Worm (Caenorhabditis elegans) whole organism, L1 larva: ENCODE results near the gene let-418.

Experiments
- C04F5.9 ChIP-seq: sonication (generic microtip); optimal IDR thresholded peaks from 2 replicates; lab custom pipeline; 2016; ENCODE audit warnings: missing genetic modification characterization, missing compliant biosample characterization
- C34B4.2 ChIP-seq: sonication (generic microtip); optimal IDR thresholded peaks from 2 replicates; lab custom pipeline; 2017; ENCODE audit warnings: mild to moderate bottlenecking, missing genetic modification characterization, missing compliant biosample characterization
- Y116A8C.19 ChIP-seq: sonication (generic microtip); optimal IDR thresholded peaks from 2 replicates; lab custom pipeline; 2016; ENCODE audit warnings: missing compliant biosample characterization, missing genetic modification characterization, borderline replicate concordance
- alr-1 ChIP-seq: fragments of 200-800 bp; sonication (Bioruptor generic); optimal IDR thresholded peaks from 2 replicates; lab custom pipeline; 2018; ENCODE audit warnings: borderline replicate concordance, mild to moderate bottlenecking, missing genetic modification characterization, missing compliant biosample characterization
- aly-2 ChIP-seq: fragments of 150-350 bp; optimal IDR thresholded peaks from 2 replicates; lab custom pipeline; 2014; ENCODE audit warnings: missing biosample characterization, missing genetic modification characterization
- blmp-1 ChIP-seq: fragments of 150-350 bp; optimal IDR thresholded peaks from 2 replicates; lab custom pipeline; 2014; ENCODE audit warnings: missing biosample characterization, missing genetic modification characterization
- ceh-88 ChIP-seq: fragments of 200-800 bp; sonication (Bioruptor generic); IDR thresholded peaks from 2 replicates; pipeline ENCODE4 v1.3.6; 2022; ENCODE audit warnings: missing genetic modification characterization, missing compliant biosample characterization
- ceh-90 ChIP-seq: sonication (generic microtip); optimal IDR thresholded peaks from 2 replicates; lab custom pipeline; 2016; ENCODE audit warnings: missing genetic modification characterization, missing compliant biosample characterization
- efl-1 ChIP-seq, 4 experiments: fragments of 150-350 bp; optimal IDR thresholded peaks in 3 of 4; peaks in 1 of 4; 1 replicate in 1 of 4; 2 replicates in 3 of 4; lab custom pipeline; 2014; ENCODE audit warnings: missing biosample characterization in 2 of 4, missing genetic modification characterization in 2 of 4, missing genetic modification reagents in 2 of 4
- egl-13 ChIP-seq: sonication (generic microtip); optimal IDR thresholded peaks from 2 replicates; lab custom pipeline; 2016; ENCODE audit warnings: missing genotype, missing genetic modification reagents, missing genetic modification characterization, missing compliant biosample characterization
- egl-27 ChIP-seq, 2 experiments: fragments of 150-350 bp in 1 of 2; sonication (generic microtip); optimal IDR thresholded peaks; 3 replicates each; lab custom pipeline; 2017 to 2018; ENCODE audit warnings: missing biosample characterization in 2 of 2, missing genetic modification characterization in 2 of 2, missing genetic modification reagents in 2 of 2
- elt-2 ChIP-seq: sonication (generic microtip); optimal IDR thresholded peaks from 2 replicates; lab custom pipeline; 2016; ENCODE audit warnings: missing genetic modification characterization, mild to moderate bottlenecking, inconsistent platforms, missing compliant biosample characterization, missing genetic modification reagents
- ets-5 ChIP-seq: fragments of 200-800 bp; sonication (Bioruptor generic); IDR thresholded peaks from 2 replicates; pipeline ENCODE4 v1.3.6; 2022; ENCODE audit warnings: missing genetic modification characterization, missing compliant biosample characterization
- fos-1 ChIP-seq: fragments of 150-350 bp; optimal IDR thresholded peaks from 2 replicates; lab custom pipeline; 2014; ENCODE audit warnings: missing biosample characterization, missing genetic modification characterization
- hlh-4 ChIP-seq: sonication (generic microtip); optimal IDR thresholded peaks from 2 replicates; lab custom pipeline; 2016; ENCODE audit warnings: mild to moderate bottlenecking, missing genetic modification characterization, missing compliant biosample characterization
- irx-1 ChIP-seq: sonication (generic microtip); optimal IDR thresholded peaks from 2 replicates; lab custom pipeline; 2016; ENCODE audit warnings: missing genetic modification characterization, missing compliant biosample characterization
- isw-1 ChIP-seq: fragments of 200-800 bp; sonication (Bioruptor generic); IDR thresholded peaks from 2 replicates; pipeline ENCODE4 v1.3.6; 2022; ENCODE audit warnings: missing genetic modification characterization, missing compliant biosample characterization
- jun-1 ChIP-seq: fragments of 150-350 bp; optimal IDR thresholded peaks from 2 replicates; lab custom pipeline; 2014; ENCODE audit warnings: missing biosample characterization, missing genetic modification reagents, missing genetic modification characterization
- lin-13 ChIP-seq: fragments of 150-350 bp; optimal IDR thresholded peaks from 2 replicates; lab custom pipeline; 2014; ENCODE audit warnings: missing biosample characterization, missing genetic modification reagents, missing genetic modification characterization
- lin-14 ChIP-seq: fragments of 200-800 bp; sonication (Bioruptor generic); optimal IDR thresholded peaks from 2 replicates; lab custom pipeline; 2018; ENCODE audit warnings: mild to moderate bottlenecking, missing genetic modification characterization, moderate library complexity, missing compliant biosample characterization
- lin-15B ChIP-seq: fragments of 150-350 bp; sonication (generic microtip); optimal IDR thresholded peaks from 3 replicates; lab custom pipeline; 2014; ENCODE audit warnings: missing biosample characterization, missing genetic modification characterization
- lin-35 ChIP-seq, 2 experiments: fragments of 150-350 bp; optimal IDR thresholded peaks; 2 replicates each; lab custom pipeline; 2014; ENCODE audit warnings: missing biosample characterization in 2 of 2, missing genetic modification characterization in 2 of 2, missing genetic modification reagents in 2 of 2
- lir-3 ChIP-seq: sonication (generic microtip); optimal IDR thresholded peaks from 2 replicates; lab custom pipeline; 2016; ENCODE audit warnings: mild to moderate bottlenecking, missing genetic modification characterization, moderate library complexity, missing compliant biosample characterization; ENCODE audit not compliant: poor library complexity
- lsy-2 ChIP-seq, 2 experiments: fragments of 150-350 bp; optimal IDR thresholded peaks; 2 replicates each; lab custom pipeline; 2014; ENCODE audit warnings: missing biosample characterization in 2 of 2, missing genetic modification characterization in 2 of 2
- mab-9 ChIP-seq: fragments of 200-800 bp; sonication (Bioruptor generic); IDR thresholded peaks from 2 replicates; pipeline ENCODE4 v1.3.6; 2022; ENCODE audit warnings: missing genetic modification reagents, missing genetic modification characterization, missing compliant biosample characterization
- nhr-11 ChIP-seq: fragments of 150-350 bp; optimal IDR thresholded peaks from 2 replicates; lab custom pipeline; 2014; ENCODE audit warnings: missing biosample characterization, missing genetic modification characterization
- nhr-19 ChIP-seq: fragments of 200-800 bp; sonication (Bioruptor generic); conservative IDR thresholded peaks from 2 replicates; pipeline ENCODE4 v1.3.6; 2022; ENCODE audit warnings: missing genetic modification characterization, missing compliant biosample characterization
- nhr-77 ChIP-seq: fragments of 150-350 bp; optimal IDR thresholded peaks from 2 replicates; lab custom pipeline; 2014; ENCODE audit warnings: missing biosample characterization, missing genetic modification characterization
- nhr-84 ChIP-seq: sonication (generic microtip); optimal IDR thresholded peaks from 2 replicates; lab custom pipeline; 2017; ENCODE audit warnings: missing biosample characterization, missing genetic modification characterization
- nhr-85 ChIP-seq: sonication (generic microtip); peaks from one replicate; lab custom pipeline; 2016; ENCODE audit warnings: missing genetic modification characterization, inconsistent platforms, missing compliant biosample characterization
- pag-3 ChIP-seq: sonication (generic microtip); optimal IDR thresholded peaks from 2 replicates; lab custom pipeline; 2017; ENCODE audit warnings: missing genetic modification characterization, mild to moderate bottlenecking, missing compliant biosample characterization, antibody characterized with exemption, borderline replicate concordance; ENCODE audit not compliant: insufficient read depth
- snpc-4 ChIP-seq: fragments of 150-350 bp; optimal IDR thresholded peaks from 2 replicates; lab custom pipeline; 2014; ENCODE audit warnings: missing biosample characterization, missing genetic modification characterization
- snu-23 ChIP-seq: sonication (generic microtip); optimal IDR thresholded peaks from 2 replicates; lab custom pipeline; 2016; ENCODE audit warnings: missing genetic modification characterization, missing compliant biosample characterization
- sup-37 ChIP-seq: fragments of 200-800 bp; sonication (Bioruptor generic); optimal IDR thresholded peaks from 2 replicates; lab custom pipeline; 2018; ENCODE audit warnings: mild to moderate bottlenecking, missing genetic modification characterization, missing compliant biosample characterization
- tbx-2 ChIP-seq: sonication (generic microtip); optimal IDR thresholded peaks from 2 replicates; lab custom pipeline; 2016; ENCODE audit warnings: missing genetic modification characterization, missing compliant biosample characterization
- tlp-1 ChIP-seq: fragments of 150-350 bp; optimal IDR thresholded peaks from 2 replicates; lab custom pipeline; 2014; ENCODE audit warnings: missing biosample characterization, missing genetic modification characterization
- unc-30 ChIP-seq: sonication (generic microtip); optimal IDR thresholded peaks from 2 replicates; lab custom pipeline; 2017; ENCODE audit warnings: missing biosample characterization, missing genetic modification characterization
- unc-62 ChIP-seq: fragments of 150-350 bp; optimal IDR thresholded peaks from 2 replicates; lab custom pipeline; 2014; ENCODE audit warnings: missing biosample characterization, missing genetic modification reagents, missing genetic modification characterization
- zag-1 ChIP-seq: fragments of 150-350 bp; optimal IDR thresholded peaks from 2 replicates; lab custom pipeline; 2014; ENCODE audit warnings: missing biosample characterization, missing genetic modification characterization
- zip-4 ChIP-seq: fragments of 200-800 bp; sonication (Bioruptor generic); optimal IDR thresholded peaks from 2 replicates; lab custom pipeline; 2018; ENCODE audit warnings: mild to moderate bottlenecking, missing genetic modification characterization, moderate library complexity, missing compliant biosample characterization
- ztf-11 ChIP-seq, 2 experiments: sonication (generic microtip); optimal IDR thresholded peaks; 2 replicates each; lab custom pipeline; 2016 to 2017; ENCODE audit warnings: missing genetic modification characterization in 2 of 2, missing biosample characterization in 1 of 2, missing compliant biosample characterization in 1 of 2

Gene let-418

ce11 chrV:5845669-5846189 is 19.1 kb downstream of the let-418 start, which contains the start of gene F26F12.3 (continued):
- TF ChIP-seq nhr-84 = no peak
- TF ChIP-seq jun-1 = peak; percentile 59
- TF ChIP-seq nhr-77 = peak; percentile 67
- TF ChIP-seq tbx-2 = peak; percentile 79
- TF ChIP-seq hlh-4 (tag; lab: Kevin White, UChicago) = no peak
- TF ChIP-seq unc-62 (GFP tag; lab: Kevin White, UChicago) = no peak
- no peak for TF ChIP-seq C34B4.2 (tag; lab: Kevin White, UChicago)
- no peak for TF ChIP-seq Y116A8C.19 (tag; lab: Kevin White, UChicago)
- peak; percentile 5; the same call in 1 of the 2 replicates for TF ChIP-seq isw-1
- no peak for TF ChIP-seq mab-9 (GFP tag; lab: Robert Waterston, UW)
- no peak for TF ChIP-seq alr-1 (tag; lab: Kevin White, UChicago)
- TF ChIP-seq egl-13 (tag; lab: Kevin White, UChicago) = peak; percentile 69
- peak; percentile 24 to 42 for TF ChIP-seq efl-1 (optimal IDR thresholded peaks at IDR 0.05; lab: Kevin White, UChicago)
- peak; percentile 23 to 93 for TF ChIP-seq efl-1 (GFP tag; optimal IDR thresholded peaks at IDR 0.05 in 1 of 2; lab: Kevin White, UChicago)
- no peak for TF ChIP-seq snpc-4 (tag; lab: Kevin White, UChicago)
- TF ChIP-seq unc-30 (tag; lab: Kevin White, UChicago) = no peak
- no peak for TF ChIP-seq pag-3 (tag; lab: Kevin White, UChicago)
- TF ChIP-seq irx-1 (tag; lab: Kevin White, UChicago) = peak; percentile 42
- no peak for TF ChIP-seq ets-5
- peak; percentile 1 for TF ChIP-seq C04F5.9 (tag; lab: Kevin White, UChicago)
- TF ChIP-seq nhr-19 (GFP tag; lab: Robert Waterston, UW) = peak; percentile 69; the same call in 1 of the 2 replicates
- TF ChIP-seq aly-2 (tag; lab: Kevin White, UChicago) = no peak
- TF ChIP-seq lin-14 (GFP tag; lab: Kevin White, UChicago) = peak; percentile 94
- no peak for TF ChIP-seq egl-27 (tag; optimal IDR thresholded peaks at IDR 0.05; lab: Kevin White, UChicago)
- TF ChIP-seq zag-1 (tag; lab: Kevin White, UChicago) = no peak
- no peak for TF ChIP-seq sup-37 (GFP tag; lab: Kevin White, UChicago)
- no peak for TF ChIP-seq lin-15B (tag; lab: Kevin White, UChicago)
- TF ChIP-seq lin-13 = peak; percentile 59
- TF ChIP-seq fos-1 (tag; lab: Kevin White, UChicago) = peak; percentile 10
- no peak for TF ChIP-seq tlp-1 (tag; lab: Kevin White, UChicago)
- no peak for TF ChIP-seq ztf-11 (tag; optimal IDR thresholded peaks at IDR 0.05; lab: Kevin White, UChicago)
- TF ChIP-seq ceh-88 = no peak; the same call in 1 of the 2 replicates
- TF ChIP-seq, all 84 proteins: peak for 42

DNA sequence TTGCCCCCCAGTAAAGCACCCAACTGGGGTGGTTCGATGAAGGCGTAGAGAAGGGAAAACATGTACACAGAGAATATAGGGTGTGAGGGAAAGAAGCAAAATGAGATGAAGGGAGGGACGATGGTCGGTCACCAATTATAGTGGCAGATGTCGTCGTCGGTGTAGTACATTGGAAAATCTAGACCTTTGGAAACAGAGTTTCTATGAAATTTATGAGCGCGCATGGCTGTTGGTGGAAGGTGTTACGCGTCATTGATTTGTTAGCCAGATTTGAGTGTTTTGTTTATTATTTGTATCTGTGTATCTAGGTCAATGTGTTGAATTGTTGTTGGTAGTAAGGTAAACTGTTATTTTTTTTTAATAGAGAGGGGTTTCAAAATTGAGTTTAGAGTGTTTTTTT is 20.1 kb downstream of the let-418 start:
- TF ChIP-seq fos-1 (tag; lab: Kevin White, UChicago) (no peak), elt-2 (tag; lab: Kevin White, UChicago) (no peak), sup-37 (GFP tag; lab: Kevin White, UChicago) (no peak), blmp-1 (peak; percentile 28), zip-4 (GFP tag; lab: Kevin White, UChicago) (no peak), nhr-11 (no peak), efl-1 (optimal IDR thresholded peaks at IDR 0.05; lab: Kevin White, UChicago) (no peak), efl-1 (GFP tag; optimal IDR thresholded peaks at IDR 0.05 in 1 of 2; lab: Kevin White, UChicago) (peak in 1 of 2 experiments; percentile 84), snu-23 (GFP tag; lab: Kevin White, UChicago) (peak; percentile 20), lir-3 (no peak), jun-1 (no peak), lin-35 (GFP tag; optimal IDR thresholded peaks at IDR 0.05; lab: Kevin White, UChicago) (peak in 1 of 2 experiments; percentile 3), nhr-85 (tag; lab: Kevin White, UChicago) (peak; percentile 61), lin-14 (GFP tag; lab: Kevin White, UChicago) (peak; percentile 39), ceh-90 (tag; lab: Kevin White, UChicago) (no peak), lsy-2 (tag; optimal IDR thresholded peaks at IDR 0.05; lab: Kevin White, UChicago) (no peak), ztf-11 (tag; optimal IDR thresholded peaks at IDR 0.05; lab: Kevin White, UChicago) (no peak)
